Worm (Caenorhabditis elegans) whole organism, L4 larva: ENCODE results near the gene F35A5.2.

Experiments
- attf-4 ChIP-seq: sonication (generic microtip); optimal IDR thresholded peaks from 3 replicates; lab custom pipeline; 2017; ENCODE audit warnings: missing biosample characterization, missing genetic modification characterization
- duxl-1 ChIP-seq: sonication (generic microtip); optimal IDR thresholded peaks from 2 replicates; lab custom pipeline; 2016; ENCODE audit warnings: mild to moderate bottlenecking, missing genetic modification characterization, moderate library complexity, missing compliant biosample characterization; ENCODE audit not compliant: poor library complexity
- skn-1 ChIP-seq: fragments of 150-350 bp; optimal IDR thresholded peaks from 2 replicates; lab custom pipeline; 2014; ENCODE audit warnings: missing biosample characterization, missing genetic modification characterization

DNA sequence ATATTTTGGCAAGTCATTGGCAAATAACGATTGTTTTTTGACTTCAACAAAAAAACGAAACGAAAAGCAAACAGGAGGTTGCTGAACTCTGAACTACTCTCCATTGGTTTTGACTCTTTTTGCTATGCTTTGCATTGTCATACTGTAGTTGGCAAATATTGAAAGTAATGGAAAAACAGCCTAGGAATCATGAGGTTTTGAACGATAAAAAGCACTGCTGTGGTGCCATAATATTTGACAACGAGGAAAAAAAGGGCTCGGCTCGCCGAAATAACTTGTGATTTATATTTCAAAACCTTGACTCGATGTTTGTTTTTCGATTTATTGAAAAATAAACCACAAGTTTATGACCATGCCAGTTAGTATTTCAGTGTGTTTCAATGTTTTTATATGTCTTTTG lies 14.8 kb downstream of the F35A5.2 start:
- TF ChIP-seq duxl-1 (tag; lab: Kevin White, UChicago), result no peak
- TF ChIP-seq skn-1 (tag; lab: Kevin White, UChicago), result no peak
- TF ChIP-seq attf-4 (tag; lab: Kevin White, UChicago), result no peak
